Worm (Caenorhabditis elegans): ENCODE results near the gene C55A6.7.

DNA sequence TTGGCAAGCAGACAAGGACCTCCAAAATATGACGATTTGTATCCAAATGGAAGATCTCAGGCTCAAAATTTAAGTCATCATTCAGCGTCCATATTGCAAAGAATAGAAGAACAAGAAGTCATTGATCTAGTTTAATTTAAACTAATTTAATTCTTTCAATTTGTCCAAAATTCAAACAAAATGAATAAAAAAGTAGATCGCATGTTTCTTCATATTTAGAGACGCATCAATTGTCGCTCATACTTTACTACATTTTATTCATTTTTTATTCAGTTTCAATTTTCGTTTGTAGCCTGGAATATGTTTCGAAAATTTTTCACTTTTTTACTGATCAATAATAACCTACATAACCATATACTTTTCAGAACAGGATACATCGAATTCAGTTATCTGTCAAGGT, 27.9 kb downstream of the C55A6.7 start, which contains the start of gene T11F9.21:
- TF ChIP-seq unc-86 (tag; optimal IDR thresholded peaks at IDR 0.05) (no peak), ceh-31 (tag; optimal IDR thresholded peaks at IDR 0.05) (no peak), rnt-1 (tag; optimal IDR thresholded peaks at IDR 0.05) (no peak), fkh-10 (GFP tag; optimal IDR thresholded peaks at IDR 0.05) (no peak), ztf-16 (tag; optimal IDR thresholded peaks at IDR 0.05) (no peak), F13H6.1 (tag; optimal IDR thresholded peaks at IDR 0.05) (no peak), tbx-7 (tag; optimal IDR thresholded peaks at IDR 0.05) (no peak), ceh-48 (tag; optimal IDR thresholded peaks at IDR 0.05) (no peak), gmeb-2 (tag; optimal IDR thresholded peaks at IDR 0.05) (no peak), nhr-232 (tag; optimal IDR thresholded peaks at IDR 0.05) (no peak), pha-4 (tag; optimal IDR thresholded peaks at IDR 0.05) (no peak), nfya-1 (tag; optimal IDR thresholded peaks at IDR 0.05) (no peak), Y22D7AL.16 (tag; optimal IDR thresholded peaks at IDR 0.05) (no peak)

Measured in whole organism, late embryonic.